Fruit fly (Drosophila melanogaster) whole organism, embryonic: Measurements from ENCODE around the gene Neurl4.

Source experiments
- Antp ChIP-seq: fragments of 200-800 bp; sonication (Bioruptor generic); optimal IDR thresholded peaks from 3 replicates; lab custom pipeline; 2016; ENCODE audit warnings: missing biosample characterization, missing genetic modification characterization
- CG10543 ChIP-seq: fragments of 200-800 bp; sonication (Bioruptor generic); optimal IDR thresholded peaks from 3 replicates; lab custom pipeline; 2017; ENCODE audit warnings: missing biosample characterization, mild to moderate bottlenecking, missing genetic modification characterization, moderate library complexity
- CG11093 ChIP-seq: fragments of 200-800 bp; sonication (Bioruptor generic); IDR thresholded peaks from 3 replicates; pipeline ENCODE4 v1.3.6; 2022; ENCODE audit warnings: missing biosample characterization, missing genetic modification characterization
- CG12942 ChIP-seq: fragments of 200-800 bp; sonication (Bioruptor generic); optimal IDR thresholded peaks from 3 replicates; lab custom pipeline; 2016; ENCODE audit warnings: missing biosample characterization, missing genetic modification characterization
- CG16813 ChIP-seq: fragments of 200-800 bp; sonication (Bioruptor generic); IDR thresholded peaks from 3 replicates; pipeline ENCODE4 v1.3.6; 2022; ENCODE audit warnings: missing biosample characterization, missing genetic modification characterization; ENCODE audit not compliant: partially characterized antibody
- CG17829 ChIP-seq: fragments of 200-800 bp; optimal IDR thresholded peaks from 2 replicates; lab custom pipeline; 2019; ENCODE audit warnings: missing biosample characterization, mild to moderate bottlenecking, missing genetic modification characterization, moderate library complexity
- CG2116 ChIP-seq: fragments of 200-800 bp; sonication (Bioruptor generic); optimal IDR thresholded peaks from 3 replicates; lab custom pipeline; 2018; ENCODE audit warnings: missing biosample characterization, mild to moderate bottlenecking, missing genetic modification characterization
- CG34224 ChIP-seq: fragments of 200-800 bp; sonication (Bioruptor generic); IDR thresholded peaks from 3 replicates; pipeline ENCODE4 v1.3.6; 2022; ENCODE audit warnings: missing biosample characterization, missing genetic modification characterization; ENCODE audit not compliant: partially characterized antibody
- CG34376 ChIP-seq: fragments of 200-800 bp; sonication (Bioruptor generic); optimal IDR thresholded peaks from 2 replicates; lab custom pipeline; 2018; ENCODE audit warnings: missing biosample characterization, mild to moderate bottlenecking, missing genetic modification characterization
- CG5245 ChIP-seq: fragments of 200-800 bp; sonication (Bioruptor generic); optimal IDR thresholded peaks from 3 replicates; lab custom pipeline; 2016; ENCODE audit warnings: missing biosample characterization, missing genetic modification characterization
- CG7271 ChIP-seq: fragments of 200-800 bp; sonication (Bioruptor generic); optimal IDR thresholded peaks from 2 replicates; lab custom pipeline; 2018; ENCODE audit warnings: missing biosample characterization, mild to moderate bottlenecking, missing genetic modification characterization, moderate library complexity
- CG7745 ChIP-seq: fragments of 200-800 bp; sonication (Bioruptor generic); optimal IDR thresholded peaks from 2 replicates; lab custom pipeline; 2018; ENCODE audit warnings: missing biosample characterization, mild to moderate bottlenecking, missing genetic modification characterization, moderate library complexity
- CG9437 ChIP-seq: fragments of 200-800 bp; sonication (Bioruptor generic); optimal IDR thresholded peaks from 2 replicates; lab custom pipeline; 2018; ENCODE audit warnings: missing biosample characterization, mild to moderate bottlenecking, missing genetic modification characterization
- CG9609 ChIP-seq: fragments of 200-800 bp; sonication (Bioruptor generic); optimal IDR thresholded peaks from 3 replicates; lab custom pipeline; 2016; ENCODE audit warnings: missing biosample characterization, missing genetic modification characterization
- CTCF ChIP-seq: fragments of 200-800 bp; sonication (Bioruptor generic); optimal IDR thresholded peaks from 2 replicates; lab custom pipeline; 2017; ENCODE audit warnings: missing biosample characterization, mild to moderate bottlenecking, missing genetic modification characterization, moderate library complexity
- CkIIα-i1 ChIP-seq: fragments of 200-800 bp; sonication (Bioruptor generic); IDR thresholded peaks from 2 replicates; pipeline ENCODE4 v1.3.6; 2022; ENCODE audit warnings: missing biosample characterization, missing genetic modification characterization
- Gug ChIP-seq: fragments of 200-800 bp; sonication (Bioruptor generic); IDR thresholded peaks from 4 replicates; pipeline ENCODE4 v1.3.6; 2022; ENCODE audit warnings: missing biosample characterization, missing genetic modification characterization
- HLH4C ChIP-seq: fragments of 200-800 bp; sonication (Bioruptor generic); IDR thresholded peaks from 3 replicates; pipeline ENCODE4 v1.3.6; 2022; ENCODE audit warnings: missing biosample characterization, missing genetic modification characterization; ENCODE audit not compliant: partially characterized antibody
- HLHmδ ChIP-seq: fragments of 200-800 bp; sonication (Bioruptor generic); optimal IDR thresholded peaks from 2 replicates; lab custom pipeline; 2018; ENCODE audit warnings: missing biosample characterization, mild to moderate bottlenecking, missing genetic modification characterization, moderate library complexity
- Hsf ChIP-seq: fragments of 200-800 bp; sonication (Bioruptor generic); optimal IDR thresholded peaks from 3 replicates; lab custom pipeline; 2016; ENCODE audit warnings: missing biosample characterization, missing genetic modification characterization
- MBD-R2 ChIP-seq: fragments of 200-800 bp; sonication (Bioruptor generic); IDR thresholded peaks from 2 replicates; pipeline ENCODE4 v1.3.6; 2022; ENCODE audit warnings: missing biosample characterization, missing genetic modification characterization
- NFAT ChIP-seq: fragments of 200-800 bp; sonication (Bioruptor generic); IDR thresholded peaks from 2 replicates; pipeline ENCODE4 v1.3.6; 2022; ENCODE audit warnings: missing biosample characterization, missing genetic modification characterization
- abd-A ChIP-seq: fragments of 200-800 bp; sonication (Bioruptor generic); optimal IDR thresholded peaks from 3 replicates; lab custom pipeline; 2019; ENCODE audit warnings: missing biosample characterization, mild to moderate bottlenecking, missing genetic modification characterization, moderate library complexity
- amos ChIP-seq: fragments of 200-800 bp; sonication (Bioruptor generic); IDR thresholded peaks from 2 replicates; pipeline ENCODE4 v1.3.6; 2022; ENCODE audit warnings: missing biosample characterization, missing genetic modification characterization; ENCODE audit not compliant: partially characterized antibody
- cad ChIP-seq: fragments of >200 bp; optimal IDR thresholded peaks from 2 replicates; lab custom pipeline; 2017; ENCODE audit warnings: missing biosample characterization, missing genetic modification characterization
- dysf ChIP-seq: fragments of 200-800 bp; sonication (Bioruptor generic); IDR thresholded peaks from 3 replicates; pipeline ENCODE4 v1.3.6; 2022; ENCODE audit warnings: missing biosample characterization, missing genetic modification characterization
- en ChIP-seq: fragments of 200-800 bp; sonication (Bioruptor generic); optimal IDR thresholded peaks from 2 replicates; lab custom pipeline; 2016; ENCODE audit warnings: missing biosample characterization, missing genetic modification characterization
- exex ChIP-seq: fragments of 200-800 bp; sonication (Bioruptor generic); optimal IDR thresholded peaks from 4 replicates; lab custom pipeline; 2018; ENCODE audit warnings: missing biosample characterization, mild to moderate bottlenecking, missing genetic modification characterization, moderate library complexity
- fd3F ChIP-seq: fragments of 200-800 bp; sonication (Bioruptor generic); optimal IDR thresholded peaks from 2 replicates; lab custom pipeline; 2018; ENCODE audit warnings: missing biosample characterization, mild to moderate bottlenecking, missing genetic modification characterization, moderate library complexity
- fru ChIP-seq: fragments of >200 bp; optimal IDR thresholded peaks from 2 replicates; lab custom pipeline; 2017
- gem ChIP-seq: fragments of 200-800 bp; sonication (Bioruptor generic); optimal IDR thresholded peaks from 2 replicates; lab custom pipeline; 2019; ENCODE audit warnings: missing biosample characterization, mild to moderate bottlenecking, missing genetic modification characterization, moderate library complexity
- her ChIP-seq: fragments of 200-800 bp; sonication (Bioruptor generic); optimal IDR thresholded peaks from 2 replicates; lab custom pipeline; 2016; ENCODE audit warnings: missing biosample characterization, missing genetic modification characterization
- hkb ChIP-seq, 2 experiments: fragments of 200-800 bp in 1 of 2; fragments of >200 bp in 1 of 2; sonication (Bioruptor generic) in 1 of 2; IDR thresholded peaks in 1 of 2; optimal IDR thresholded peaks in 1 of 2; 2 replicates each; pipeline versions ENCODE4 v1.3.6 to Lab custom; 2017 to 2022; ENCODE audit warnings: missing biosample characterization in 1 of 2, missing genetic modification characterization in 1 of 2
- jing ChIP-seq: fragments of 200-800 bp; sonication (Bioruptor generic); optimal IDR thresholded peaks from 2 replicates; lab custom pipeline; 2018; ENCODE audit warnings: missing biosample characterization, mild to moderate bottlenecking, missing genetic modification characterization
- kah ChIP-seq: fragments of 200-800 bp; sonication (Bioruptor generic); optimal IDR thresholded peaks from 2 replicates; lab custom pipeline; 2018; ENCODE audit warnings: missing biosample characterization, mild to moderate bottlenecking, missing genetic modification characterization
- kni ChIP-seq: fragments of 200-800 bp; sonication (Bioruptor generic); optimal IDR thresholded peaks from 3 replicates; lab custom pipeline; 2017; ENCODE audit warnings: mild to moderate bottlenecking, missing biosample characterization, missing genetic modification reagents, missing genetic modification characterization
- lab ChIP-seq: fragments of 200-800 bp; sonication (Bioruptor generic); optimal IDR thresholded peaks from 3 replicates; lab custom pipeline; 2017; ENCODE audit warnings: missing biosample characterization, missing genetic modification characterization, mild to moderate bottlenecking, moderate library complexity, missing genetic modification reagents
- nau ChIP-seq: fragments of 200-800 bp; sonication (Bioruptor generic); optimal IDR thresholded peaks from 3 replicates; lab custom pipeline; 2017; ENCODE audit warnings: missing biosample characterization, mild to moderate bottlenecking, missing genetic modification characterization, missing genetic modification reagents
- nom ChIP-seq: fragments of 200-800 bp; sonication (Bioruptor generic); optimal IDR thresholded peaks from 2 replicates; lab custom pipeline; 2017; ENCODE audit warnings: missing biosample characterization, missing genetic modification characterization, mild to moderate bottlenecking, moderate library complexity, missing genetic modification reagents
- otp ChIP-seq: fragments of 200-800 bp; sonication (Bioruptor generic); IDR thresholded peaks from 3 replicates; pipeline ENCODE4, ENCODE4 v1.3.6; 2022; ENCODE audit warnings: missing biosample characterization, missing genetic modification characterization
- row ChIP-seq: fragments of 200-800 bp; sonication (Bioruptor generic); IDR thresholded peaks from 3 replicates; pipeline ENCODE4 v1.3.6; 2022; ENCODE audit warnings: missing biosample characterization, missing genetic modification characterization
- sc ChIP-seq, 3 experiments: fragments of >200 bp in 2 of 3; fragments of 200-800 bp in 1 of 3; sonication (Bioruptor generic) in 1 of 3; optimal IDR thresholded peaks; 2 replicates in 2 of 3; 3 replicates in 1 of 3; lab custom pipeline; 2017; ENCODE audit warnings: mild to moderate bottlenecking in 1 of 3, missing biosample characterization in 1 of 3, missing genetic modification characterization in 1 of 3, missing genetic modification reagents in 1 of 3
- sd ChIP-seq: fragments of 200-800 bp; sonication (Bioruptor generic); optimal IDR thresholded peaks from 3 replicates; lab custom pipeline; 2018; ENCODE audit warnings: missing biosample characterization, mild to moderate bottlenecking, missing genetic modification characterization, moderate library complexity
- sob ChIP-seq: fragments of 200-800 bp; sonication (Bioruptor generic); IDR thresholded peaks from 2 replicates; pipeline ENCODE4 v1.3.6; 2022; ENCODE audit warnings: missing biosample characterization, missing genetic modification characterization
- sug ChIP-seq: fragments of 200-800 bp; optimal IDR thresholded peaks from 2 replicates; lab custom pipeline; 2019; ENCODE audit warnings: missing biosample characterization, mild to moderate bottlenecking, missing genetic modification characterization, moderate library complexity
- tll ChIP-seq, 2 experiments: fragments of 200-800 bp in 1 of 2; fragments of >200 bp in 1 of 2; sonication (Bioruptor generic) in 1 of 2; optimal IDR thresholded peaks; 2 replicates each; lab custom pipeline; 2017 to 2019; ENCODE audit warnings: missing biosample characterization in 2 of 2, missing genetic modification characterization in 2 of 2, mild to moderate bottlenecking in 1 of 2, moderate library complexity in 1 of 2
- vvl ChIP-seq: fragments of 200-800 bp; sonication (Bioruptor generic); IDR thresholded peaks from 2 replicates; pipeline ENCODE4 v1.3.6; 2022; ENCODE audit warnings: missing biosample characterization, missing genetic modification characterization
- zfh2 ChIP-seq: fragments of 200-800 bp; sonication (Bioruptor generic); optimal IDR thresholded peaks from 2 replicates; lab custom pipeline; 2016; ENCODE audit warnings: missing biosample characterization, missing genetic modification characterization

Gene Neurl4

DNA sequence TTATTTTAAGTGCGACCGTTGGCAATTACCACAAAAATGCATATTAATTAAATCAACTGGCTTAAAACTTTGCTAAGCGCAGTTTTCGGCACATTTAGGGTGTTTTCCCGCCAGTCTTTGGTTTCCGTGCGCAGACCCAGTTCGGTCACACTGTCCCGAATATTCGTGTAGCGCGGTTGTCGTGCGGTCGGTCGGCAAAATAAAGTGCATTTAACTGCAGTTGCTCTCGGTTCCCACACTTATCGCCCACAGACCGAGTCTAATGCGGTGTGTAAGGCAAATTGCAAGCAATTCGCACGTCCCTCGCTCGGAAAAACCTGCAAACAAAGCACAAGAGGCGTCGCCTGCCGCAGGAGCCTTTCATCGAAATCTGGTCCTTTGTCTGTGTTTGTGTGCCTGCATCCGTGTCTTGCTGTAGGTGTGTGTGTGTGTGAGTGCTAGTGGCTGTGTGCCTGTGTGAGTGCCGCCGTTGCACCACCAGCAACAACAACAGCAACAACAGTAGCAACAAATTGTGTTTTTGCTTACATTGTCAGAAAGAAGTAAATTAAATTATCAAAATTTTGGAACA is 3.5 kb upstream of the Neurl4 start, which contains the start of the genes CG13484 and Frl (continued):
- TF ChIP-seq CG16813 (GFP tag; lab: Robert Waterston, UW) (peak; percentile 46; the same call in 1 of the 3 replicates), nom (peak; percentile 74), tll (GFP tag; optimal IDR thresholded peaks at IDR 0.05; lab: Kevin White, UChicago) (peak in 1 of 2 experiments; percentile 46), CG12942 (GFP tag; lab: Kevin White, UChicago) (peak; percentile 16), Gug (GFP tag; lab: Robert Waterston, UW) (peak; percentile 33; the same call in 1 of the 4 replicates), sc (optimal IDR thresholded peaks at IDR 0.05; lab: Kevin White, UChicago) (no peak), sc (GFP tag; optimal IDR thresholded peaks at IDR 0.05; lab: Kevin White, UChicago) (no peak), zfh2 (peak; percentile 29), abd-A (tag; lab: Kevin White, UChicago) (no peak), exex (tag; lab: Kevin White, UChicago) (peak; percentile 55), vvl (GFP tag; lab: Robert Waterston, UW) (peak; percentile 71), CG9437 (GFP tag; lab: Kevin White, UChicago) (no peak), CG2116 (peak; percentile 46), lab (GFP tag; lab: Kevin White, UChicago) (peak; percentile 56), fd3F (no peak), gem (tag; lab: Kevin White, UChicago) (peak; percentile 23), dysf (peak; percentile 27; the same call in 1 of the 3 replicates), cad (GFP tag; lab: Kevin White, UChicago) (no peak), CG34376 (GFP tag; lab: Kevin White, UChicago) (peak; percentile 48), kah (GFP tag; lab: Kevin White, UChicago) (no peak), HLHmδ (GFP tag; lab: Kevin White, UChicago) (peak; percentile 53), CG5245 (GFP tag; lab: Kevin White, UChicago) (peak; percentile 24), CTCF (GFP tag; lab: Kevin White, UChicago) (no peak), nau (GFP tag; lab: Kevin White, UChicago) (no peak), Hsf (GFP tag; lab: Kevin White, UChicago) (peak; percentile 7), en (no peak), HLH4C (GFP tag; lab: Robert Waterston, UW) (no peak), NFAT (GFP tag; lab: Robert Waterston, UW) (peak; percentile 29; the same call in 1 of the 2 replicates), hkb (optimal IDR thresholded peaks at IDR 0.05; lab: Kevin White, UChicago) (peak; percentile 9), hkb (GFP tag; IDR thresholded peaks at IDR 0.05; lab: Robert Waterston, UW) (peak; percentile 21; the same call in 1 of the 2 replicates), CG7745 (peak; percentile 2), CG17829 (tag; lab: Kevin White, UChicago) (peak; percentile 63), CG10543 (GFP tag; lab: Kevin White, UChicago) (peak; percentile 59), sd (tag; lab: Kevin White, UChicago) (peak; percentile 36), CG9609 (peak; percentile 7), amos (peak; percentile 58; the same call in 1 of the 2 replicates), CG11093 (GFP tag; lab: Robert Waterston, UW) (no peak), CG7271 (peak; percentile 46), kni (GFP tag; lab: Kevin White, UChicago) (peak; percentile 51), sob (GFP tag; lab: Robert Waterston, UW) (peak; percentile 62; the same call in 1 of the 2 replicates), sug (tag; lab: Kevin White, UChicago) (peak; percentile 36), MBD-R2 (GFP tag; lab: Robert Waterston, UW) (peak; percentile 97), row (GFP tag; lab: Robert Waterston, UW) (peak; percentile 51; the same call in 2 of the 3 replicates), CG34224 (0 out of 3 replicates have a peak, but pooled peaks have one; percentile 16), Antp (GFP tag; lab: Kevin White, UChicago) (peak; percentile 2), fru (lab: Kevin White, UChicago) (no peak), jing (GFP tag; lab: Kevin White, UChicago) (no peak), her (GFP tag; lab: Kevin White, UChicago) (peak; percentile 31), otp (GFP tag; lab: Robert Waterston, UW) (peak; percentile 55; the same call in 1 of the 3 replicates), CkIIα-i1 (GFP tag; lab: Robert Waterston, UW) (no peak)
